Fruit fly (Drosophila melanogaster) whole organism, prepupa: ENCODE data around the gene Tcs4.
A peak's percentile ranks its signal among the peaks of the same experiment; 100 is the strongest.

Experiments
- Blimp-1 ChIP-seq: fragments of 200-800 bp; sonication (Bioruptor generic); optimal IDR thresholded peaks from 3 replicates; lab custom pipeline; 2017; ENCODE audit warnings: missing biosample characterization, missing genetic modification characterization, mild to moderate bottlenecking, moderate library complexity, missing genetic modification reagents
- CG10631 ChIP-seq: fragments of 200-800 bp; sonication (Bioruptor generic); optimal IDR thresholded peaks from 2 replicates; lab custom pipeline; 2016; ENCODE audit warnings: missing biosample characterization, missing genetic modification characterization
- CG10669 ChIP-seq: fragments of 200-800 bp; sonication (Bioruptor generic); optimal IDR thresholded peaks from 3 replicates; lab custom pipeline; 2018; ENCODE audit warnings: missing biosample characterization, mild to moderate bottlenecking, missing genetic modification characterization, moderate library complexity
- CG11762 ChIP-seq: fragments of 200-800 bp; sonication (Bioruptor generic); optimal IDR thresholded peaks from 3 replicates; lab custom pipeline; 2016; ENCODE audit warnings: missing biosample characterization, missing genetic modification characterization; ENCODE audit not compliant: insufficient read depth
- CG15336 ChIP-seq: fragments of 200-800 bp; sonication (Bioruptor generic); IDR thresholded peaks from 2 replicates; pipeline ENCODE4 v1.3.6; 2022; ENCODE audit warnings: missing biosample characterization, missing genetic modification characterization
- CG1621 ChIP-seq: fragments of 200-800 bp; sonication (Bioruptor generic); optimal IDR thresholded peaks from 3 replicates; lab custom pipeline; 2018; ENCODE audit warnings: missing biosample characterization, mild to moderate bottlenecking, missing genetic modification characterization
- CG3032 ChIP-seq: fragments of 200-800 bp; optimal IDR thresholded peaks from 2 replicates; lab custom pipeline; 2019; ENCODE audit warnings: missing biosample characterization, mild to moderate bottlenecking, missing genetic modification characterization, moderate library complexity
- CG34406 ChIP-seq: fragments of 200-800 bp; sonication (Bioruptor generic); optimal IDR thresholded peaks from 3 replicates; lab custom pipeline; 2016; ENCODE audit warnings: missing biosample characterization, missing genetic modification characterization
- CG6276 ChIP-seq: fragments of 200-800 bp; sonication (Bioruptor generic); optimal IDR thresholded peaks from 2 replicates; lab custom pipeline; 2017; ENCODE audit warnings: missing biosample characterization, mild to moderate bottlenecking, missing genetic modification characterization
- CG6854 ChIP-seq: fragments of 200-800 bp; sonication (Bioruptor generic); optimal IDR thresholded peaks from 2 replicates; lab custom pipeline; 2017; ENCODE audit warnings: missing biosample characterization, mild to moderate bottlenecking, missing genetic modification characterization
- CG8119 ChIP-seq: fragments of 200-800 bp; sonication (Bioruptor generic); IDR thresholded peaks from 3 replicates; pipeline ENCODE4 v1.3.6; 2022; ENCODE audit warnings: missing biosample characterization, missing genetic modification characterization
- CG8319 ChIP-seq: fragments of 200-800 bp; sonication (Bioruptor generic); optimal IDR thresholded peaks from 3 replicates; lab custom pipeline; 2016; ENCODE audit warnings: missing biosample characterization, missing genetic modification characterization
- CG9139 ChIP-seq: fragments of 200-800 bp; sonication (Bioruptor generic); optimal IDR thresholded peaks from 3 replicates; lab custom pipeline; 2017; ENCODE audit warnings: missing biosample characterization, mild to moderate bottlenecking, missing genetic modification characterization
- Eip75B ChIP-seq: fragments of 200-800 bp; sonication (Bioruptor generic); optimal IDR thresholded peaks from 3 replicates; lab custom pipeline; 2016; ENCODE audit warnings: missing biosample characterization, missing genetic modification characterization
- Eip78C ChIP-seq: fragments of 200-800 bp; sonication (Bioruptor generic); peaks from one replicate; lab custom pipeline; 2016; ENCODE audit warnings: missing biosample characterization, missing genetic modification characterization
- Eip93F ChIP-seq: fragments of 200-800 bp; sonication (Bioruptor generic); optimal IDR thresholded peaks from 2 replicates; lab custom pipeline; 2016; ENCODE audit warnings: missing biosample characterization, mild to moderate bottlenecking, missing genetic modification characterization
- Ets96B ChIP-seq: fragments of 200-800 bp; optimal IDR thresholded peaks from 2 replicates; lab custom pipeline; 2019; ENCODE audit warnings: missing biosample characterization, mild to moderate bottlenecking, missing genetic modification characterization, moderate library complexity
- Gug ChIP-seq: fragments of 200-800 bp; sonication (Bioruptor generic); IDR thresholded peaks from 2 replicates; pipeline ENCODE4 v1.3.6; 2022; ENCODE audit warnings: missing biosample characterization, missing genetic modification characterization
- Hr38 ChIP-seq: sonication (Bioruptor generic); optimal IDR thresholded peaks from 2 replicates; lab custom pipeline; 2016; ENCODE audit warnings: missing biosample characterization, missing genetic modification characterization
- Hr39 ChIP-seq: fragments of 200-800 bp; sonication (Bioruptor generic); optimal IDR thresholded peaks from 2 replicates; lab custom pipeline; 2016; ENCODE audit warnings: missing biosample characterization, missing genetic modification characterization
- Hr4 ChIP-seq: fragments of 200-800 bp; sonication (Bioruptor generic); optimal IDR thresholded peaks from 3 replicates; lab custom pipeline; 2016; ENCODE audit warnings: missing biosample characterization, missing genetic modification characterization
- Lpt ChIP-seq: fragments of 200-800 bp; sonication (Bioruptor generic); optimal IDR thresholded peaks from 3 replicates; lab custom pipeline; 2016; ENCODE audit warnings: missing biosample characterization, missing genetic modification characterization
- Met ChIP-seq: fragments of 200-800 bp; sonication (Bioruptor generic); optimal IDR thresholded peaks from 3 replicates; lab custom pipeline; 2016; ENCODE audit warnings: missing biosample characterization, missing genetic modification characterization
- OdsH ChIP-seq: fragments of 200-800 bp; sonication (Bioruptor generic); optimal IDR thresholded peaks from 3 replicates; lab custom pipeline; 2016; ENCODE audit warnings: missing biosample characterization, missing genetic modification characterization
- Smox ChIP-seq: fragments of 200-800 bp; sonication (Bioruptor generic); optimal IDR thresholded peaks from 3 replicates; lab custom pipeline; 2016; ENCODE audit warnings: missing biosample characterization, missing genetic modification characterization
- Sox14 ChIP-seq: fragments of 200-800 bp; sonication (Bioruptor generic); optimal IDR thresholded peaks from 3 replicates; lab custom pipeline; 2016; ENCODE audit warnings: missing biosample characterization, missing genetic modification characterization
- Sox15 ChIP-seq: fragments of 200-800 bp; sonication (Bioruptor generic); optimal IDR thresholded peaks from 3 replicates; lab custom pipeline; 2016; ENCODE audit warnings: missing biosample characterization, missing genetic modification characterization
- acj6 ChIP-seq: fragments of 200-800 bp; sonication (Bioruptor generic); optimal IDR thresholded peaks from 3 replicates; lab custom pipeline; 2016; ENCODE audit warnings: missing biosample characterization, missing genetic modification characterization
- cyc ChIP-seq: fragments of 200-800 bp; sonication (Bioruptor generic); optimal IDR thresholded peaks from 3 replicates; lab custom pipeline; 2016; ENCODE audit warnings: missing biosample characterization, missing genetic modification characterization
- eg ChIP-seq: fragments of 200-800 bp; sonication (Bioruptor generic); IDR thresholded peaks from 3 replicates; pipeline ENCODE4 v1.3.6; 2022; ENCODE audit warnings: missing biosample characterization, missing genetic modification characterization
- esn ChIP-seq: fragments of 200-800 bp; sonication (Bioruptor generic); optimal IDR thresholded peaks from 2 replicates; lab custom pipeline; 2016; ENCODE audit warnings: missing biosample characterization, mild to moderate bottlenecking, missing genetic modification characterization, moderate library complexity
- fd59A ChIP-seq: fragments of 200-800 bp; sonication (Bioruptor generic); optimal IDR thresholded peaks from 2 replicates; lab custom pipeline; 2017; ENCODE audit warnings: missing biosample characterization, mild to moderate bottlenecking, missing genetic modification characterization, missing genetic modification reagents
- fkh ChIP-seq: fragments of 200-800 bp; sonication (Bioruptor generic); optimal IDR thresholded peaks from 3 replicates; lab custom pipeline; 2017; ENCODE audit warnings: missing biosample characterization, mild to moderate bottlenecking, missing genetic modification characterization, moderate library complexity
- net ChIP-seq: fragments of 200-800 bp; sonication (Bioruptor generic); optimal IDR thresholded peaks from 3 replicates; lab custom pipeline; 2016; ENCODE audit warnings: missing biosample characterization, missing genetic modification characterization
- pdm3 ChIP-seq: fragments of 200-800 bp; sonication (Bioruptor generic); optimal IDR thresholded peaks from 3 replicates; lab custom pipeline; 2016; ENCODE audit warnings: missing biosample characterization, missing genetic modification characterization
- salr ChIP-seq, 2 experiments: fragments of 200-800 bp; sonication (Bioruptor generic); optimal IDR thresholded peaks; 3 replicates each; lab custom pipeline; 2016 to 2018; ENCODE audit warnings: missing biosample characterization in 2 of 2, missing genetic modification characterization in 2 of 2, mild to moderate bottlenecking in 1 of 2
- topi ChIP-seq: fragments of 200-800 bp; sonication (Bioruptor generic); optimal IDR thresholded peaks from 3 replicates; lab custom pipeline; 2016; ENCODE audit warnings: missing biosample characterization, missing genetic modification characterization

The Tcs4 gene

dm6 chrX:19665684-19666141 is 35.8 kb downstream of the Tcs4 start (continued):
- TF ChIP-seq eg (GFP tag; lab: Robert Waterston, UW) (peak; percentile 80), Hr4 (GFP tag; lab: Kevin White, UChicago) (peak; percentile 23), Gug (GFP tag; lab: Robert Waterston, UW) (peak; percentile 32; the same call in 1 of the 2 replicates), topi (GFP tag; lab: Kevin White, UChicago) (peak; percentile 26), Smox (peak; percentile 7), Hr39 (GFP tag; lab: Kevin White, UChicago) (peak; percentile 50), Ets96B (tag; lab: Kevin White, UChicago) (peak; percentile 5), pdm3 (peak; percentile 36), OdsH (GFP tag; lab: Kevin White, UChicago) (peak; percentile 23), CG10631 (GFP tag; lab: Kevin White, UChicago) (no peak), CG8319 (no peak), Eip93F (GFP tag; lab: Kevin White, UChicago) (no peak), CG6854 (GFP tag; lab: Kevin White, UChicago) (peak; percentile 23), Sox15 (GFP tag; lab: Kevin White, UChicago) (no peak), cyc (GFP tag; lab: Kevin White, UChicago) (peak; percentile 50), CG11762 (GFP tag; lab: Kevin White, UChicago) (no peak), CG10669 (GFP tag; lab: Kevin White, UChicago) (peak; percentile 22), fd59A (GFP tag; lab: Kevin White, UChicago) (no peak), CG15336 (GFP tag; lab: Robert Waterston, UW) (peak; percentile 28; the same call in 1 of the 2 replicates)
- TF ChIP-seq, all 60 proteins: peak for 38

- TF ChIP-seq topi (GFP tag; lab: Kevin White, UChicago) (peak; percentile 9), esn (peak; percentile 22), fkh (GFP tag; lab: Kevin White, UChicago) (no peak), CG3032 (tag; lab: Kevin White, UChicago) (no peak), Eip78C (GFP tag; lab: Kevin White, UChicago) (peak; percentile 32), CG1621 (no peak), acj6 (GFP tag; lab: Kevin White, UChicago) (peak; percentile 14), CG34406 (no peak), OdsH (GFP tag; lab: Kevin White, UChicago) (no peak), CG9139 (no peak), CG6854 (GFP tag; lab: Kevin White, UChicago) (no peak), salr (GFP tag; optimal IDR thresholded peaks at IDR 0.05; lab: Kevin White, UChicago) (peak in 1 of 2 experiments; percentile 19), CG6276 (GFP tag; lab: Kevin White, UChicago) (no peak), Eip75B (no peak), Sox15 (GFP tag; lab: Kevin White, UChicago) (no peak), Gug (GFP tag; lab: Robert Waterston, UW) (no peak), CG8119 (GFP tag; lab: Robert Waterston, UW) (no peak), Sox14 (GFP tag; lab: Kevin White, UChicago) (no peak), Hr38 (no peak), CG10631 (GFP tag; lab: Kevin White, UChicago) (peak; percentile 15), Lpt (GFP tag; lab: Kevin White, UChicago) (no peak), Hr4 (GFP tag; lab: Kevin White, UChicago) (peak; percentile 4), Blimp-1 (GFP tag; lab: Kevin White, UChicago) (no peak), net (no peak), Met (GFP tag; lab: Kevin White, UChicago) (peak; percentile 32)
Measured at dm6 chrX:19663859-19664728, 37.5 kb downstream of the Tcs4 start, which contains the start of the genes CG14223 and Ssu72. CG14223 (minus strand) TSS chrX:19663971. Ssu72 (plus strand) TSS chrX:19664561.
